Worm (Caenorhabditis elegans): ENCODE measurements around the gene dml-1.

Gene dml-1

ce11 chrIV:2853164-2853563 lies 33.6 kb upstream of the dml-1 start, which contains the start of gene Y54G2A.49:
Y54G2A.49 (minus strand) TSS chrIV:2853264.
- TF ChIP-seq ztf-26 (tag; optimal IDR thresholded peaks at IDR 0.05) (no peak), hlh-26 (GFP tag; conservative IDR thresholded peaks at IDR 0.05) (no peak), F10E7.11 (tag; optimal IDR thresholded peaks at IDR 0.05) (no peak), madf-3 (GFP tag; IDR thresholded peaks at IDR 0.05) (no peak), somi-1 (GFP tag; optimal IDR thresholded peaks at IDR 0.05) (no peak), nfyb-1 (GFP tag; IDR thresholded peaks at IDR 0.05) (no peak), dox-1 (GFP tag; IDR thresholded peaks at IDR 0.05) (no peak), unc-62 (GFP tag; optimal IDR thresholded peaks at IDR 0.05) (no peak), nfya-1 (tag; optimal IDR thresholded peaks at IDR 0.05; ENCODE audit: borderline replicate concordance, insufficient read depth) (no peak), snpc-4 (GFP tag; optimal IDR thresholded peaks at IDR 0.05) (no peak), snpc-4 (tag; optimal IDR thresholded peaks at IDR 0.05) (no peak), nhr-80 (tag; optimal IDR thresholded peaks at IDR 0.05) (no peak), atf-7 (tag; optimal IDR thresholded peaks at IDR 0.05) (no peak), snpc-1.3 (tag; optimal IDR thresholded peaks at IDR 0.05; ENCODE audit: insufficient read depth) (no peak)

- TF ChIP-seq ceh-91 (GFP tag; IDR thresholded peaks at IDR 0.05) (no peak), nhr-80 (tag; optimal IDR thresholded peaks at IDR 0.05) (peak; percentile 67), dox-1 (GFP tag; IDR thresholded peaks at IDR 0.05) (0 out of 2 replicates have a peak, but pooled peaks have one; percentile 13), ztf-25 (GFP tag; IDR thresholded peaks at IDR 0.05) (no peak)
These were observed 32.6 kb upstream of the dml-1 start for ce11 chrIV:2854161-2854560.

DNA sequence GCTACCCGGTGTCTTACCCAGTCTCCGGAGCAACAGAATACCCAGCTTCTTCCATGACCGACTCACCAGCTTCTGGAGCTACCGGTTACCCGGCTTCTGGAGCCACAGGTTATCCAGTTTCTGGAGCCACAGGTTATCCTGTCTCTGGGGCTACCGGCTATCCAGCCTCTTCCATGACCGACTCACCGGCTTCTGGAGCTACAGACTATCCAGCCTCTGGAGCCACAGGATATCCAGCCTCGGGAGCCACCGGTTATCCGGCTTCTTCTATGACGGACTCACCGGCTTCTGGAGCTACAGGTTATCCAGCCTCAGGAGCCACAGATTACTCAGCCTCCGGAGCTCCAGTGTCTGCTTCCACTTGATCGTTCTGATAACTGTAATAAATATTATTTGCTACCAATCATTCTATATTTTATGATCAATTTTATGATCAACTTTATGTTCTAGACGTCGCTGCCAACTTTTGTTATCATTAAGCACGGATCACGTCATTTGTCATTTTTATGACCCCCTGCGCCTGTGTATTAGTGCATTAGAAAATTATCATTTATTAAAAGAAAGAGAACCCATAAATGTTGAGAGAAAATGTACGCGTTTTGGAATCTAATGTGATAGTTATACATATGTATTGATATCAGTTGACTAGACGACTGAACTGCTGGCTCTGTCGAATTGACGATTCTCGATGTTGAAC lies 31.6 kb upstream of the dml-1 start:
- no peak for TF ChIP-seq snpc-3.4 (tag; optimal IDR thresholded peaks at IDR 0.05)
- TF ChIP-seq ceh-79 (tag; optimal IDR thresholded peaks at IDR 0.05) = no peak
- TF ChIP-seq B0035.1 (tag; optimal IDR thresholded peaks at IDR 0.05) = no peak
- TF ChIP-seq egrh-3 (GFP tag; IDR thresholded peaks at IDR 0.05) = peak; percentile 28; the same call in 1 of the 2 replicates
- no peak for TF ChIP-seq F49E8.2 (tag; optimal IDR thresholded peaks at IDR 0.05; ENCODE audit: insufficient read depth)
- no peak for TF ChIP-seq lin-54 (GFP tag; optimal IDR thresholded peaks at IDR 0.05)
- no peak for TF ChIP-seq lsl-1 (GFP tag; optimal IDR thresholded peaks at IDR 0.05)
- peak; percentile 66 for TF ChIP-seq zfh-2 (GFP tag; conservative IDR thresholded peaks at IDR 0.05)
- no peak for TF ChIP-seq efl-1 (GFP tag; optimal IDR thresholded peaks at IDR 0.05)
- peak; percentile 16 for TF ChIP-seq unc-62 (GFP tag; optimal IDR thresholded peaks at IDR 0.05)
- no peak for TF ChIP-seq ccch-3 (GFP tag; optimal IDR thresholded peaks at IDR 0.05)
- TF ChIP-seq ztf-26 (tag; optimal IDR thresholded peaks at IDR 0.05) = no peak
- TF ChIP-seq atf-7 (tag; optimal IDR thresholded peaks at IDR 0.05) = peak; percentile 2
- peak; percentile 79 for TF ChIP-seq nhr-80 (tag; optimal IDR thresholded peaks at IDR 0.05)
- no peak for TF ChIP-seq B0261.1 (tag; optimal IDR thresholded peaks at IDR 0.05)
- TF ChIP-seq ceh-100 (GFP tag; IDR thresholded peaks at IDR 0.05) = no peak
- no peak for TF ChIP-seq F57A8.1 (GFP tag; optimal IDR thresholded peaks at IDR 0.05)
- no peak for TF ChIP-seq bed-1 (GFP tag; IDR thresholded peaks at IDR 0.05)

DNA sequence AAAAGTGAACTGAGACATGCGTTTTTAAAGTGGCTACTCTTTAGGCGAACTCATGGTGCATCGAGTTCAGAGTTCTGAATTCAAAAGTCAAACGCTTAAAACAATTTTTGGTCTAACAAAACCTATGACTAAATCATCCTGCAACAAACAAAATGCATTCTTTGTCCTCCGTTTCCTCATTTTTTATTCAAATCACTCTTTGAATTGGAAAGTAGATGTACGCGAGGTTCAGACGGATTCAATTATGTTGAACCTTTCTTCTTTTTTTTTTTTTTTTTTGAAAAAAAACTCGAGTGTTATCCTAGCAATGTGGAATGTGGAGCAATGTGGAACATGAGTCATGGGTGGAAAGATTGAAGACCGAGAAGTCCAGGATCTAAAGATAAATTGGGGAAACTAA lies 28.0 kb upstream of the dml-1 start:
- no peak for TF ChIP-seq lin-26 (GFP tag; IDR thresholded peaks at IDR 0.05)
- TF ChIP-seq B0019.2 (GFP tag; conservative IDR thresholded peaks at IDR 0.05) = no peak
- no peak for TF ChIP-seq pbrm-1 (GFP tag; IDR thresholded peaks at IDR 0.05)
- TF ChIP-seq repo-1 (tag; optimal IDR thresholded peaks at IDR 0.05) = no peak
- TF ChIP-seq let-607 (tag; optimal IDR thresholded peaks at IDR 0.05) = no peak
- no peak for TF ChIP-seq F33H1.4 (GFP tag; IDR thresholded peaks at IDR 0.05)
- no peak for TF ChIP-seq mcd-1 (GFP tag; IDR thresholded peaks at IDR 0.05)
- no peak for TF ChIP-seq fkh-3 (tag; optimal IDR thresholded peaks at IDR 0.05)
- no peak for TF ChIP-seq egl-44 (GFP tag; IDR thresholded peaks at IDR 0.05)
- no peak for TF ChIP-seq nhr-179 (tag; optimal IDR thresholded peaks at IDR 0.05)
- TF ChIP-seq lir-1 (GFP tag; conservative IDR thresholded peaks at IDR 0.05) = no peak
- TF ChIP-seq aptf-3 (GFP tag; IDR thresholded peaks at IDR 0.05) = no peak
- TF ChIP-seq rcor-1 (GFP tag; IDR thresholded peaks at IDR 0.05) = no peak
- no peak for TF ChIP-seq ztf-26 (tag; optimal IDR thresholded peaks at IDR 0.05)
- no peak for TF ChIP-seq attf-3 (GFP tag; conservative IDR thresholded peaks at IDR 0.05)
